Fruit fly (Drosophila melanogaster) whole organism, adult: ENCODE data around the gene CG14609.

Source experiments
- CG14711 ChIP-seq: fragments of 200-800 bp; sonication (Bioruptor generic); optimal IDR thresholded peaks from 2 replicates; lab custom pipeline; 2018; ENCODE audit warnings: missing biosample characterization, mild to moderate bottlenecking, missing genetic modification characterization, moderate library complexity
- CG7045 ChIP-seq: fragments of 200-800 bp; sonication (Bioruptor generic); optimal IDR thresholded peaks from 2 replicates; lab custom pipeline; 2017; ENCODE audit warnings: missing biosample characterization, mild to moderate bottlenecking, missing genetic modification characterization
- Crg-1 ChIP-seq: fragments of 200-800 bp; sonication (Bioruptor generic); optimal IDR thresholded peaks from 2 replicates; lab custom pipeline; 2016; ENCODE audit warnings: missing biosample characterization, missing genetic modification characterization
- Hr96 ChIP-seq: fragments of 200-800 bp; sonication (Bioruptor generic); optimal IDR thresholded peaks from 2 replicates; lab custom pipeline; 2016; ENCODE audit warnings: missing biosample characterization, missing genetic modification characterization
- kay ChIP-seq: fragments of 200-800 bp; sonication (Bioruptor generic); peaks from one replicate; lab custom pipeline; 2016; ENCODE audit warnings: missing biosample characterization, missing genetic modification characterization, borderline replicate concordance
- tj ChIP-seq: fragments of 200-800 bp; sonication (Bioruptor generic); optimal IDR thresholded peaks from 3 replicates; lab custom pipeline; 2017; ENCODE audit warnings: missing biosample characterization, mild to moderate bottlenecking, missing genetic modification characterization, moderate library complexity

dm6 chr3R:7246889-7247288, 46.1 kb downstream of the CG14609 start, which contains the start of the genes Noc3 and CG10053:
- TF ChIP-seq Crg-1 (no peak), kay (GFP tag; lab: Kevin White, UChicago) (no peak), tj (GFP tag; lab: Kevin White, UChicago) (no peak), Hr96 (GFP tag; lab: Kevin White, UChicago) (no peak), CG7045 (GFP tag; lab: Kevin White, UChicago) (no peak), CG14711 (tag; lab: Kevin White, UChicago) (no peak)
